Fruit fly (Drosophila melanogaster): Measurements from ENCODE around the gene CG14325.

The CG14325 gene

DNA sequence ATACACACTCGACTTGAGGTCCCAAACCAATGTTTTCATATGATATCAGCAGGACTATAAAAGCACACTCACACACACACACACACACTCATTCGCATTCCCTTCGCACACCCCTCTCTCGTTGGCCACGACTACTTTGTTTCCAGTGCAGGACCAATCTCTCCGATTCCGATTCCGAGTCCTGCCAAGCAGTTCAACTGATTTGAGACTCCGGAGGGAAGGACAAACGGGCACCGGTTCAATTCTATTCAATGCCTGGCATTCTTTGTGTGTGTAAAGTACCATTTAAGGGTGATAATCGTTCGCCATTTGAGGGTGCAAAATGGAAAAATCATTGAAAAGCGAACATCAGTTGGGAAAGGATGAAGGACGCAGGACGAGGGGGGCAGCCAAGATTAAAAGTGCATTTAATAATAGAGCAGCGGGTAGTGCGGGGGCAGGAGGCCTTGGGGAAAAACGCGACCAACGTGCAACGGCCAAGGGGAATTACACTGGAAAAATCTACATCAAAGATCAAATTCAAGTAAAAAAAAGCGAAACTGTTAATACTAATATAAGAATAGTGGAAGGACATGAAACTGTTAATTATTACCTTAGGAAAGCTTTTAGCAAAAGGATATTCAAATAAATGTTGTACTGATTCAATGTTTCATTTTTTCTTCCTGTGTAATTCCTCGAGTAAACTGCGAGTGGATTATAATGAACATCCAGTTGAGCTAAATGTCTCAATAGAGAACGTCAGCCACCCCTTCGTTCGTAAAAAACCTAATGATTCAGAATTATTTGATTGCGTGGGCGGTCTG lies 43.1 kb upstream of the CG14325 start (continued):
- TF ChIP-seq phol (tag; optimal IDR thresholded peaks at IDR 0.05) (peak; percentile 72), sens-2 (GFP tag; IDR thresholded peaks at IDR 0.05) (no peak), Sry-β (GFP tag; optimal IDR thresholded peaks at IDR 0.05) (no peak), CG3995 (GFP tag; optimal IDR thresholded peaks at IDR 0.05) (no peak), B-H2 (GFP tag; optimal IDR thresholded peaks at IDR 0.05) (no peak), CG7745 (tag; optimal IDR thresholded peaks at IDR 0.05) (no peak), CG6689 (GFP tag; IDR thresholded peaks at IDR 0.05) (peak; percentile 49; the same call in 1 of the 2 replicates), CG12659 (GFP tag; optimal IDR thresholded peaks at IDR 0.05) (peak; percentile 0), CG5953 (GFP tag; IDR thresholded peaks at IDR 0.05) (no peak), CG16813 (GFP tag; IDR thresholded peaks at IDR 0.05; ENCODE audit: partially characterized antibody) (no peak), CG10366 (GFP tag; IDR thresholded peaks at IDR 0.05) (no peak), CG1602 (GFP tag; optimal IDR thresholded peaks at IDR 0.05) (peak; percentile 13), aop (GFP tag; IDR thresholded peaks at IDR 0.05) (no peak), CG32532 (GFP tag; IDR thresholded peaks at IDR 0.05) (no peak), dysf (GFP tag; IDR thresholded peaks at IDR 0.05) (0 out of 3 replicates have a peak, but pooled peaks have one; percentile 16), dmrt99B (tag; optimal IDR thresholded peaks at IDR 0.05) (peak; percentile 71), eve (GFP tag; optimal IDR thresholded peaks at IDR 0.05) (peak in 1 of 2 experiments; percentile 79), Nf-YC (tag; optimal IDR thresholded peaks at IDR 0.05) (no peak), Ptx1 (GFP tag; IDR thresholded peaks at IDR 0.05) (0 out of 2 replicates have a peak, but pooled peaks have one; percentile 32), chinmo (GFP tag; IDR thresholded peaks at IDR 0.05; ENCODE audit: partially characterized antibody) (no peak), CrebB (tag; optimal IDR thresholded peaks at IDR 0.05) (no peak), gcm2 (GFP tag; optimal IDR thresholded peaks at IDR 0.05) (no peak), CG30020 (tag; optimal IDR thresholded peaks at IDR 0.05) (no peak), Fer3 (tag; optimal IDR thresholded peaks at IDR 0.05) (peak; percentile 15), D (optimal IDR thresholded peaks at IDR 0.05) (peak; percentile 1), D (GFP tag; optimal IDR thresholded peaks at IDR 0.05) (peak; percentile 59), MESR4 (GFP tag; optimal IDR thresholded peaks at IDR 0.05) (no peak), Chrac-16 (GFP tag; optimal IDR thresholded peaks at IDR 0.05) (peak; percentile 35), ara (GFP tag; IDR thresholded peaks at IDR 0.05) (peak; percentile 69), Doc2 (GFP tag; IDR thresholded peaks at IDR 0.05) (no peak), Kr (GFP tag; optimal IDR thresholded peaks at IDR 0.05) (no peak), Poxn (GFP tag; IDR thresholded peaks at IDR 0.05) (no peak), Dip3 (GFP tag; optimal IDR thresholded peaks at IDR 0.05) (no peak), CTCF (GFP tag; optimal IDR thresholded peaks at IDR 0.05) (no peak), maf-S (GFP tag; optimal IDR thresholded peaks at IDR 0.05) (no peak), CG15011 (GFP tag; optimal IDR thresholded peaks at IDR 0.05) (no peak), vnd (GFP tag; IDR thresholded peaks at IDR 0.05; ENCODE audit: partially characterized antibody) (no peak), PHDP (tag; optimal IDR thresholded peaks at IDR 0.05) (peak; percentile 39), kay (GFP tag; optimal IDR thresholded peaks at IDR 0.05) (no peak), gfzf (GFP tag; optimal IDR thresholded peaks at IDR 0.05) (no peak), NK7.1 (GFP tag; optimal IDR thresholded peaks at IDR 0.05) (no peak), ci (GFP tag; IDR thresholded peaks at IDR 0.05) (peak; percentile 71; the same call in 2 of the 3 replicates), h (optimal IDR thresholded peaks at IDR 0.05) (no peak), sisA (GFP tag; IDR thresholded peaks at IDR 0.05) (peak; percentile 34; the same call in 1 of the 2 replicates), Jarid2 (GFP tag; optimal IDR thresholded peaks at IDR 0.05) (no peak), CG8944 (GFP tag; optimal IDR thresholded peaks at IDR 0.05) (no peak), Hey (tag; optimal IDR thresholded peaks at IDR 0.05) (no peak), Aef1 (GFP tag; IDR thresholded peaks at IDR 0.05) (no peak), CG17568 (GFP tag; optimal IDR thresholded peaks at IDR 0.05) (no peak), ind (GFP tag; optimal IDR thresholded peaks at IDR 0.05) (peak; percentile 7), CG13123 (GFP tag; optimal IDR thresholded peaks at IDR 0.05) (no peak)
